Fruit fly (Drosophila melanogaster) whole organism, embryonic: ENCODE measurements around the gene CG17470.

Experiments used
- Abd-B ChIP-seq: fragments of 200-800 bp; sonication (Bioruptor generic); optimal IDR thresholded peaks from 2 replicates; lab custom pipeline; 2018; ENCODE audit warnings: missing biosample characterization, mild to moderate bottlenecking, missing genetic modification characterization, moderate library complexity
- Awh ChIP-seq: fragments of 200-800 bp; sonication (Bioruptor generic); IDR thresholded peaks from 2 replicates; pipeline ENCODE4, ENCODE4 v1.3.6; 2022; ENCODE audit warnings: missing biosample characterization, missing genetic modification characterization
- CG10959 ChIP-seq: fragments of 200-800 bp; sonication (Bioruptor generic); IDR thresholded peaks from 2 replicates; pipeline ENCODE4 v1.3.6; 2022; ENCODE audit warnings: missing biosample characterization, missing genetic modification characterization
- CG12071 ChIP-seq: fragments of 200-800 bp; sonication (Bioruptor generic); optimal IDR thresholded peaks from 3 replicates; lab custom pipeline; 2018; ENCODE audit warnings: missing biosample characterization, mild to moderate bottlenecking, missing genetic modification characterization
- CG13123 ChIP-seq: fragments of 200-800 bp; sonication (Bioruptor generic); optimal IDR thresholded peaks from 2 replicates; lab custom pipeline; 2016; ENCODE audit warnings: missing biosample characterization, missing genetic modification characterization
- CG13296 ChIP-seq: fragments of 200-800 bp; sonication (Bioruptor generic); optimal IDR thresholded peaks from 3 replicates; lab custom pipeline; 2018; ENCODE audit warnings: missing biosample characterization, mild to moderate bottlenecking, missing genetic modification characterization
- CG13624 ChIP-seq: fragments of 200-800 bp; sonication (Bioruptor generic); optimal IDR thresholded peaks from 2 replicates; lab custom pipeline; 2016; ENCODE audit warnings: missing biosample characterization, missing genetic modification characterization
- CG17361 ChIP-seq: fragments of 200-800 bp; sonication (Bioruptor generic); IDR thresholded peaks from 3 replicates; pipeline ENCODE4 v1.3.6; 2022; ENCODE audit warnings: missing biosample characterization, missing genetic modification characterization
- CG17829 ChIP-seq: fragments of 200-800 bp; optimal IDR thresholded peaks from 2 replicates; lab custom pipeline; 2019; ENCODE audit warnings: missing biosample characterization, mild to moderate bottlenecking, missing genetic modification characterization, moderate library complexity
- CG2116 ChIP-seq: fragments of 200-800 bp; sonication (Bioruptor generic); optimal IDR thresholded peaks from 3 replicates; lab custom pipeline; 2018; ENCODE audit warnings: missing biosample characterization, mild to moderate bottlenecking, missing genetic modification characterization
- CG2202 ChIP-seq: fragments of 200-800 bp; sonication (Bioruptor generic); optimal IDR thresholded peaks from 2 replicates; lab custom pipeline; 2018; ENCODE audit warnings: missing biosample characterization, mild to moderate bottlenecking, missing genetic modification characterization
- CG30431 ChIP-seq: fragments of 200-800 bp; sonication (Bioruptor generic); optimal IDR thresholded peaks from 2 replicates; lab custom pipeline; 2017; ENCODE audit warnings: missing biosample characterization, missing genetic modification characterization
- CG32767 ChIP-seq: fragments of 200-800 bp; sonication (Bioruptor generic); IDR thresholded peaks from 2 replicates; pipeline ENCODE4 v1.3.6; 2022; ENCODE audit warnings: missing biosample characterization, missing genetic modification characterization
- CG33213 ChIP-seq: fragments of 200-800 bp; sonication (Bioruptor generic); optimal IDR thresholded peaks from 3 replicates; lab custom pipeline; 2016; ENCODE audit warnings: missing biosample characterization, missing genetic modification characterization
- CG6854 ChIP-seq: fragments of 200-800 bp; sonication (Bioruptor generic); optimal IDR thresholded peaks from 3 replicates; lab custom pipeline; 2017; ENCODE audit warnings: missing biosample characterization, mild to moderate bottlenecking, missing genetic modification characterization
- CG8281 ChIP-seq: fragments of 200-800 bp; sonication (Bioruptor generic); optimal IDR thresholded peaks from 2 replicates; lab custom pipeline; 2018; ENCODE audit warnings: missing biosample characterization, mild to moderate bottlenecking, missing genetic modification characterization, moderate library complexity
- CG9437 ChIP-seq: fragments of 200-800 bp; sonication (Bioruptor generic); optimal IDR thresholded peaks from 2 replicates; lab custom pipeline; 2018; ENCODE audit warnings: missing biosample characterization, mild to moderate bottlenecking, missing genetic modification characterization
- CG9609 ChIP-seq: fragments of 200-800 bp; sonication (Bioruptor generic); optimal IDR thresholded peaks from 3 replicates; lab custom pipeline; 2016; ENCODE audit warnings: missing biosample characterization, missing genetic modification characterization
- Chrac-16 ChIP-seq: fragments of 200-800 bp; sonication (Bioruptor generic); optimal IDR thresholded peaks from 3 replicates; lab custom pipeline; 2016; ENCODE audit warnings: missing biosample characterization, missing genetic modification characterization
- CoRest ChIP-seq: fragments of 200-800 bp; sonication (Bioruptor generic); optimal IDR thresholded peaks from 3 replicates; lab custom pipeline; 2018; ENCODE audit warnings: missing biosample characterization, mild to moderate bottlenecking, missing genetic modification characterization, moderate library complexity
- Ets97D ChIP-seq: fragments of 200-800 bp; sonication (Bioruptor generic); optimal IDR thresholded peaks from 3 replicates; lab custom pipeline; 2016; ENCODE audit warnings: missing biosample characterization, missing genetic modification characterization
- HmgZ ChIP-seq: fragments of 200-800 bp; sonication (Bioruptor generic); optimal IDR thresholded peaks from 2 replicates; lab custom pipeline; 2018; ENCODE audit warnings: missing biosample characterization, mild to moderate bottlenecking, missing genetic modification characterization
- Hr51 ChIP-seq, 2 experiments: fragments of 200-800 bp; sonication (Bioruptor generic); optimal IDR thresholded peaks; 2 replicates in 1 of 2; 3 replicates in 1 of 2; lab custom pipeline; 2016 to 2018; ENCODE audit warnings: missing biosample characterization in 2 of 2, missing genetic modification characterization in 2 of 2, mild to moderate bottlenecking in 1 of 2, moderate library complexity in 1 of 2
- MBD-R2 ChIP-seq: fragments of 200-800 bp; sonication (Bioruptor generic); IDR thresholded peaks from 2 replicates; pipeline ENCODE4 v1.3.6; 2022; ENCODE audit warnings: missing biosample characterization, missing genetic modification characterization
- NK7.1 ChIP-seq: fragments of 200-800 bp; sonication (Bioruptor generic); optimal IDR thresholded peaks from 3 replicates; lab custom pipeline; 2016; ENCODE audit warnings: missing biosample characterization, missing genetic modification characterization
- Rfx ChIP-seq: fragments of 200-800 bp; sonication (Bioruptor generic); IDR thresholded peaks from 2 replicates; pipeline ENCODE4 v1.3.6; 2022; ENCODE audit warnings: missing biosample characterization, missing genetic modification characterization
- Side ChIP-seq: fragments of 200-800 bp; sonication (Bioruptor generic); optimal IDR thresholded peaks from 2 replicates; lab custom pipeline; 2016; ENCODE audit warnings: missing biosample characterization, missing genetic modification characterization
- Sox102F ChIP-seq: fragments of 200-800 bp; sonication (Bioruptor generic); optimal IDR thresholded peaks from 2 replicates; lab custom pipeline; 2018; ENCODE audit warnings: missing biosample characterization, mild to moderate bottlenecking, missing genetic modification characterization, moderate library complexity
- Sry-δ ChIP-seq: fragments of 200-800 bp; sonication (Bioruptor generic); optimal IDR thresholded peaks from 2 replicates; lab custom pipeline; 2016; ENCODE audit warnings: missing biosample characterization, missing genetic modification characterization
- Tbp ChIP-seq: fragments of >200 bp; optimal IDR thresholded peaks from 2 replicates; lab custom pipeline; 2018; ENCODE audit warnings: missing biosample characterization, missing genetic modification characterization
- Trl ChIP-seq, 3 experiments: fragments of >200 bp in 2 of 3; fragments of 200-800 bp in 1 of 3; sonication (Bioruptor generic) in 1 of 3; optimal IDR thresholded peaks; 2 replicates in 1 of 3; 3 replicates in 2 of 3; lab custom pipeline; 2016 to 2017; ENCODE audit warnings: missing biosample characterization in 1 of 3, missing genetic modification characterization in 1 of 3
- ash1 ChIP-seq: fragments of 200-800 bp; sonication (Bioruptor generic); optimal IDR thresholded peaks from 2 replicates; lab custom pipeline; 2018; ENCODE audit warnings: missing biosample characterization, mild to moderate bottlenecking, missing genetic modification characterization
- ato ChIP-seq: fragments of 200-800 bp; sonication (Bioruptor generic); IDR thresholded peaks from 2 replicates; pipeline ENCODE4 v1.3.6; 2022; ENCODE audit warnings: missing biosample characterization, missing genetic modification characterization; ENCODE audit not compliant: partially characterized antibody
- bab2 ChIP-seq: fragments of 200-800 bp; sonication (Bioruptor generic); optimal IDR thresholded peaks from 2 replicates; lab custom pipeline; 2016; ENCODE audit warnings: missing biosample characterization, missing genetic modification characterization
- bigmax ChIP-seq: fragments of 200-800 bp; sonication (Bioruptor generic); optimal IDR thresholded peaks from 2 replicates; lab custom pipeline; 2018; ENCODE audit warnings: missing biosample characterization, mild to moderate bottlenecking, missing genetic modification characterization
- danr ChIP-seq: fragments of 200-800 bp; sonication (Bioruptor generic); IDR thresholded peaks from 2 replicates; pipeline ENCODE4 v1.3.6; 2022; ENCODE audit warnings: missing biosample characterization, missing genetic modification characterization
- dysf ChIP-seq: fragments of 200-800 bp; sonication (Bioruptor generic); IDR thresholded peaks from 3 replicates; pipeline ENCODE4 v1.3.6; 2022; ENCODE audit warnings: missing biosample characterization, missing genetic modification characterization
- ems ChIP-seq: fragments of 200-800 bp; sonication (Bioruptor generic); optimal IDR thresholded peaks from 3 replicates; lab custom pipeline; 2016; ENCODE audit warnings: missing biosample characterization, missing genetic modification characterization
- fd64A ChIP-seq: fragments of 200-800 bp; sonication (Bioruptor generic); optimal IDR thresholded peaks from 3 replicates; lab custom pipeline; 2018; ENCODE audit warnings: missing biosample characterization, mild to moderate bottlenecking, missing genetic modification characterization
- gem ChIP-seq: fragments of 200-800 bp; sonication (Bioruptor generic); optimal IDR thresholded peaks from 2 replicates; lab custom pipeline; 2019; ENCODE audit warnings: missing biosample characterization, mild to moderate bottlenecking, missing genetic modification characterization, moderate library complexity
- gfzf ChIP-seq: fragments of 200-800 bp; sonication (Bioruptor generic); optimal IDR thresholded peaks from 2 replicates; lab custom pipeline; 2016; ENCODE audit warnings: missing biosample characterization, mild to moderate bottlenecking, missing genetic modification characterization, moderate library complexity
- grn ChIP-seq: fragments of 200-800 bp; sonication (Bioruptor generic); optimal IDR thresholded peaks from 3 replicates; lab custom pipeline; 2017; ENCODE audit warnings: missing biosample characterization, missing genetic modification characterization
- ken ChIP-seq: fragments of 200-800 bp; sonication (Bioruptor generic); IDR thresholded peaks from 3 replicates; pipeline ENCODE4 v1.3.6; 2022; ENCODE audit warnings: missing biosample characterization, missing genetic modification characterization
- pho ChIP-seq: fragments of 200-800 bp; sonication (Bioruptor generic); optimal IDR thresholded peaks from 2 replicates; lab custom pipeline; 2016; ENCODE audit warnings: missing biosample characterization, missing genetic modification characterization
- pum ChIP-seq: fragments of 200-800 bp; sonication (Bioruptor generic); optimal IDR thresholded peaks from 2 replicates; lab custom pipeline; 2016; ENCODE audit warnings: missing biosample characterization, missing genetic modification characterization
- repo ChIP-seq: fragments of 200-800 bp; sonication (Bioruptor generic); optimal IDR thresholded peaks from 2 replicates; lab custom pipeline; 2016; ENCODE audit warnings: missing biosample characterization, missing genetic modification characterization
- rib ChIP-seq: fragments of 200-800 bp; sonication (Bioruptor generic); IDR thresholded peaks from 2 replicates; pipeline ENCODE4 v1.3.6; 2022; ENCODE audit warnings: missing biosample characterization, missing genetic modification characterization
- sim ChIP-seq: fragments of 200-800 bp; sonication (Bioruptor generic); IDR thresholded peaks from 2 replicates; pipeline ENCODE4 v1.3.6; 2022; ENCODE audit warnings: missing biosample characterization, missing genetic modification characterization
- slbo ChIP-seq: fragments of 200-800 bp; sonication (Bioruptor generic); IDR thresholded peaks from 2 replicates; pipeline ENCODE4 v1.3.6; 2022; ENCODE audit warnings: missing biosample characterization, missing genetic modification characterization
- sna ChIP-seq: fragments of 200-800 bp; sonication (Bioruptor generic); IDR thresholded peaks from 2 replicates; pipeline ENCODE4 v1.3.6; 2022; ENCODE audit warnings: missing biosample characterization, missing genetic modification characterization; ENCODE audit not compliant: partially characterized antibody
- unpg ChIP-seq: fragments of 200-800 bp; sonication (Bioruptor generic); optimal IDR thresholded peaks from 3 replicates; lab custom pipeline; 2018; ENCODE audit warnings: missing biosample characterization, mild to moderate bottlenecking, missing genetic modification characterization, moderate library complexity

Gene CG17470

dm6 chr2L:20681648-20682098 lies 38.6 kb upstream of the CG17470 start, which contains the start of gene Cen (continued):
- TF ChIP-seq sna (GFP tag; lab: Robert Waterston, UW), result no peak
- TF ChIP-seq gfzf, result peak; percentile 59
- no peak for TF ChIP-seq Awh (GFP tag; lab: Robert Waterston, UW)
- no peak; the same call in 2 of the 3 replicates for TF ChIP-seq CG17361 (GFP tag; lab: Robert Waterston, UW)
- no peak for TF ChIP-seq repo (GFP tag; lab: Kevin White, UChicago)
- TF ChIP-seq CG17829 (tag; lab: Kevin White, UChicago), result no peak
- TF ChIP-seq CG6854, result no peak
- TF ChIP-seq CG12071 (GFP tag; lab: Kevin White, UChicago), result no peak
- TF ChIP-seq Side (GFP tag; lab: Kevin White, UChicago), result no peak
- TF ChIP-seq dysf, result peak; percentile 49; the same call in 2 of the 3 replicates
- TF ChIP-seq ken (GFP tag; lab: Robert Waterston, UW), result peak; percentile 63; the same call in 1 of the 3 replicates
- TF ChIP-seq ash1 (GFP tag; lab: Kevin White, UChicago), result no peak
- TF ChIP-seq CG9437 (GFP tag; lab: Kevin White, UChicago), result peak; percentile 36
- TF ChIP-seq ems (GFP tag; lab: Kevin White, UChicago), result peak; percentile 2
- TF ChIP-seq HmgZ (tag; lab: Kevin White, UChicago), result no peak
- no peak for TF ChIP-seq CG2202 (tag; lab: Kevin White, UChicago)
- no peak for TF ChIP-seq CG13296
- peak; percentile 25 for TF ChIP-seq pho (GFP tag; lab: Kevin White, UChicago)
- TF ChIP-seq NK7.1 (GFP tag; lab: Kevin White, UChicago), result no peak
- TF ChIP-seq CG32767 (GFP tag; lab: Robert Waterston, UW), result no peak
- TF ChIP-seq CoRest (tag; lab: Kevin White, UChicago), result peak; percentile 48
- TF ChIP-seq CG2116 (GFP tag; lab: Kevin White, UChicago), result peak; percentile 9
- peak; percentile 58 for TF ChIP-seq Ets97D (GFP tag; lab: Kevin White, UChicago)
- no peak for TF ChIP-seq danr
- no peak for TF ChIP-seq Hr51 (GFP tag; optimal IDR thresholded peaks at IDR 0.05; lab: Kevin White, UChicago)
- TF ChIP-seq slbo, result peak; percentile 58
- TF ChIP-seq sim (GFP tag; lab: Robert Waterston, UW), result no peak
- peak; percentile 20 for TF ChIP-seq Chrac-16 (GFP tag; lab: Kevin White, UChicago)
- TF ChIP-seq CG13624 (GFP tag; lab: Kevin White, UChicago), result peak; percentile 25
- no peak for TF ChIP-seq Tbp
- no peak for TF ChIP-seq Trl (optimal IDR thresholded peaks at IDR 0.05; lab: Kevin White, UChicago)
- TF ChIP-seq Trl (GFP tag; optimal IDR thresholded peaks at IDR 0.05; lab: Kevin White, UChicago), result peak; percentile 32
- no peak for TF ChIP-seq bab2 (GFP tag; lab: Kevin White, UChicago)
- peak; percentile 4 for TF ChIP-seq pum (GFP tag; lab: Kevin White, UChicago)
- no peak for TF ChIP-seq CG8281
- no peak for TF ChIP-seq fd64A (GFP tag; lab: Kevin White, UChicago)
- no peak for TF ChIP-seq Abd-B (GFP tag; lab: Kevin White, UChicago)
- no peak for TF ChIP-seq rib (GFP tag; lab: Robert Waterston, UW)
- peak; percentile 10 for TF ChIP-seq Sry-δ (GFP tag; lab: Kevin White, UChicago)
- peak; percentile 0 for TF ChIP-seq CG9609 (GFP tag; lab: Kevin White, UChicago)
- TF ChIP-seq unpg (GFP tag; lab: Kevin White, UChicago), result no peak
- peak; percentile 18 for TF ChIP-seq CG33213 (GFP tag; lab: Kevin White, UChicago)
- TF ChIP-seq MBD-R2 (GFP tag; lab: Robert Waterston, UW), result peak; percentile 40; the same call in 1 of the 2 replicates
- no peak for TF ChIP-seq ato (GFP tag; lab: Robert Waterston, UW)
- TF ChIP-seq gem (tag; lab: Kevin White, UChicago), result no peak
- TF ChIP-seq Rfx, result peak; percentile 60
- peak; percentile 47 for TF ChIP-seq Sox102F (GFP tag; lab: Kevin White, UChicago)
- TF ChIP-seq CG30431 (GFP tag; lab: Kevin White, UChicago), result peak; percentile 13
- no peak for TF ChIP-seq grn (GFP tag; lab: Kevin White, UChicago)
- TF ChIP-seq CG13123 (GFP tag; lab: Kevin White, UChicago), result no peak
- no peak for TF ChIP-seq CG10959
- TF ChIP-seq bigmax, result no peak
